Fruit fly (Drosophila melanogaster): Measurements from ENCODE around the gene mex1.

The mex1 gene

dm6 chr3L:15519492-15519891, at the start of gene mex1:
Gene mex1, minus strand, starts transcription at chr3L:15519592.
- no peak for TF ChIP-seq noc (tag; optimal IDR thresholded peaks at IDR 0.05)

dm6 chr3L:15568748-15569147, 49.4 kb upstream of the mex1 start:
- TF ChIP-seq noc (tag; optimal IDR thresholded peaks at IDR 0.05): no peak

- peak; percentile 86 for TF ChIP-seq noc (tag; optimal IDR thresholded peaks at IDR 0.05)
Measured at dm6 chr3L:15566484-15566955, 47.1 kb upstream of the mex1 start.

- no peak for TF ChIP-seq noc (tag; optimal IDR thresholded peaks at IDR 0.05)
Measured at dm6 chr3L:15565829-15566433, 46.5 kb upstream of the mex1 start, which contains the start of gene dop. Gene dop, plus strand, starts transcription at chr3L:15566013.

- TF ChIP-seq noc (tag; optimal IDR thresholded peaks at IDR 0.05): no peak
Measured at dm6 chr3L:15563851-15564106, 44.4 kb upstream of the mex1 start.

- TF ChIP-seq noc (tag; optimal IDR thresholded peaks at IDR 0.05): no peak
Measured at dm6 chr3L:15563058-15563850, 43.9 kb upstream of the mex1 start, which contains the start of the genes CG7739 and SCCRO. Gene CG7739, minus strand, starts transcription at chr3L:15563065. Gene SCCRO, plus strand, starts transcription at chr3L:15563427.

- TF ChIP-seq noc (tag; optimal IDR thresholded peaks at IDR 0.05): no peak
Measured at dm6 chr3L:15562727-15563057, 43.3 kb upstream of the mex1 start.

dm6 chr3L:15553993-15554644, 34.7 kb upstream of the mex1 start, which contains the start of gene AGO2:
Gene AGO2, plus strand, starts transcription at chr3L:15554113.
- TF ChIP-seq noc (tag; optimal IDR thresholded peaks at IDR 0.05): no peak

- peak; percentile 9 for TF ChIP-seq noc (tag; optimal IDR thresholded peaks at IDR 0.05)
Measured at dm6 chr3L:15548843-15549242, 29.5 kb upstream of the mex1 start.

- no peak for TF ChIP-seq noc (tag; optimal IDR thresholded peaks at IDR 0.05)
Measured at dm6 chr3L:15547187-15547790, 27.9 kb upstream of the mex1 start.

- TF ChIP-seq noc (tag; optimal IDR thresholded peaks at IDR 0.05): no peak
Measured at dm6 chr3L:15544455-15545415, 25.3 kb upstream of the mex1 start.

- TF ChIP-seq noc (tag; optimal IDR thresholded peaks at IDR 0.05): no peak
Measured at dm6 chr3L:15543467-15543866, 24.1 kb upstream of the mex1 start.

- TF ChIP-seq noc (tag; optimal IDR thresholded peaks at IDR 0.05): no peak
Measured at dm6 chr3L:15543049-15543448, 23.7 kb upstream of the mex1 start.

dm6 chr3L:15541281-15541680, 21.9 kb upstream of the mex1 start:
- TF ChIP-seq noc (tag; optimal IDR thresholded peaks at IDR 0.05): no peak

dm6 chr3L:15540682-15541081, 21.3 kb upstream of the mex1 start:
- TF ChIP-seq noc (tag; optimal IDR thresholded peaks at IDR 0.05): no peak
